Worm (Caenorhabditis elegans): ENCODE data around the gene ZK84.4.

ce11 chrII:5959575-5960119 is 49.1 kb downstream of the ZK84.4 start:
- TF ChIP-seq med-1 (GFP tag; optimal IDR thresholded peaks at IDR 0.05; ENCODE audit: insufficient read depth) (no peak), flt-1 (GFP tag; IDR thresholded peaks at IDR 0.05) (no peak), T22C8.4 (GFP tag; IDR thresholded peaks at IDR 0.05) (no peak), ztf-23 (GFP tag; IDR thresholded peaks at IDR 0.05) (no peak), ztf-29 (GFP tag; IDR thresholded peaks at IDR 0.05) (no peak), ref-1 (GFP tag; conservative IDR thresholded peaks at IDR 0.05) (no peak), klf-2 (GFP tag; conservative IDR thresholded peaks at IDR 0.05) (no peak)

All from whole organism, midembryonic.